Worm (Caenorhabditis elegans) whole organism, L3 larva: ENCODE measurements around the gene R07E5.5.

ENCODE experiments used
- R02D3.7 ChIP-seq: fragments of 150-350 bp; optimal IDR thresholded peaks from 2 replicates; lab custom pipeline; 2014; ENCODE audit warnings: missing biosample characterization, missing genetic modification characterization
- ZK546.5 ChIP-seq: sonication (generic microtip); optimal IDR thresholded peaks from 2 replicates; lab custom pipeline; 2017; ENCODE audit warnings: missing biosample characterization, missing genetic modification characterization
- aly-2 ChIP-seq: fragments of 150-350 bp; optimal IDR thresholded peaks from 2 replicates; lab custom pipeline; 2014; ENCODE audit warnings: missing biosample characterization, missing genetic modification characterization
- ama-1 ChIP-seq: fragments of 150-350 bp; optimal IDR thresholded peaks from 2 replicates; lab custom pipeline; 2018
- ceh-16 ChIP-seq: sonication (generic microtip); optimal IDR thresholded peaks from 2 replicates; lab custom pipeline; 2017; ENCODE audit warnings: missing biosample characterization, missing genetic modification characterization
- ceh-28 ChIP-seq: fragments of 150-350 bp; optimal IDR thresholded peaks from 2 replicates; lab custom pipeline; 2014; ENCODE audit warnings: missing biosample characterization, missing genetic modification reagents, missing genetic modification characterization
- ceh-82 ChIP-seq: fragments of 150-350 bp; optimal IDR thresholded peaks from 2 replicates; lab custom pipeline; 2014; ENCODE audit warnings: missing biosample characterization, missing genetic modification characterization
- daf-12 ChIP-seq: fragments of 150-350 bp; optimal IDR thresholded peaks from 2 replicates; lab custom pipeline; 2014; ENCODE audit warnings: missing biosample characterization, missing genetic modification reagents, missing genetic modification characterization
- egl-5 ChIP-seq: fragments of 150-350 bp; optimal IDR thresholded peaks from 2 replicates; lab custom pipeline; 2017; ENCODE audit warnings: missing biosample characterization, missing genetic modification reagents, missing genetic modification characterization, inconsistent platforms
- elt-1 ChIP-seq: fragments of 150-350 bp; optimal IDR thresholded peaks from 2 replicates; lab custom pipeline; 2014; ENCODE audit warnings: missing biosample characterization, missing genetic modification characterization
- elt-2 ChIP-seq: sonication (generic microtip); optimal IDR thresholded peaks from 2 replicates; lab custom pipeline; 2016; ENCODE audit warnings: missing genetic modification reagents, mild to moderate bottlenecking, missing genetic modification characterization, missing compliant biosample characterization
- eor-1 ChIP-seq, 2 experiments: fragments of 150-350 bp; optimal IDR thresholded peaks; 2 replicates each; lab custom pipeline; 2014 to 2018; ENCODE audit warnings: missing biosample characterization in 2 of 2, missing genetic modification characterization in 2 of 2
- fkh-2 ChIP-seq: fragments of 150-350 bp; optimal IDR thresholded peaks from 2 replicates; lab custom pipeline; 2014; ENCODE audit warnings: missing biosample characterization, missing genetic modification reagents, missing genetic modification characterization
- fos-1 ChIP-seq: fragments of 150-350 bp; optimal IDR thresholded peaks from 2 replicates; lab custom pipeline; 2014; ENCODE audit warnings: missing biosample characterization, missing genetic modification characterization
- hmg-11 ChIP-seq: sonication (generic microtip); optimal IDR thresholded peaks from 2 replicates; lab custom pipeline; 2016; ENCODE audit warnings: missing genetic modification characterization, missing compliant biosample characterization
- lin-15B ChIP-seq: fragments of 150-350 bp; optimal IDR thresholded peaks from 2 replicates; lab custom pipeline; 2014; ENCODE audit warnings: missing biosample characterization, missing genetic modification characterization
- lin-39 ChIP-seq: fragments of 150-350 bp; optimal IDR thresholded peaks from 2 replicates; lab custom pipeline; 2018; ENCODE audit warnings: missing biosample characterization, missing genetic modification reagents, missing genetic modification characterization
- nfya-1 ChIP-seq: sonication (generic microtip); optimal IDR thresholded peaks from 2 replicates; lab custom pipeline; 2017; ENCODE audit warnings: missing genetic modification characterization, mild to moderate bottlenecking, missing compliant biosample characterization, antibody characterized with exemption, moderate library complexity; ENCODE audit not compliant: insufficient read depth
- nhr-11 ChIP-seq: fragments of 150-350 bp; optimal IDR thresholded peaks from 2 replicates; lab custom pipeline; 2014; ENCODE audit warnings: missing biosample characterization, missing genetic modification characterization
- nhr-12 ChIP-seq: fragments of 150-350 bp; optimal IDR thresholded peaks from 2 replicates; lab custom pipeline; 2014; ENCODE audit warnings: missing biosample characterization, missing genetic modification characterization
- nhr-23 ChIP-seq: fragments of 150-350 bp; optimal IDR thresholded peaks from 2 replicates; lab custom pipeline; 2014; ENCODE audit warnings: missing biosample characterization, missing genetic modification reagents, missing genetic modification characterization
- nhr-237 ChIP-seq: fragments of 150-350 bp; optimal IDR thresholded peaks from 2 replicates; lab custom pipeline; 2014; ENCODE audit warnings: missing biosample characterization, missing genetic modification characterization
- nhr-25 ChIP-seq: sonication (generic microtip); optimal IDR thresholded peaks from 2 replicates; lab custom pipeline; 2017; ENCODE audit warnings: missing biosample characterization, missing genetic modification characterization
- nhr-67 ChIP-seq: fragments of 150-350 bp; optimal IDR thresholded peaks from 2 replicates; lab custom pipeline; 2014; ENCODE audit warnings: missing biosample characterization, missing genetic modification characterization
- nhr-76 ChIP-seq: fragments of 150-350 bp; sonication (generic microtip); optimal IDR thresholded peaks from 5 replicates; lab custom pipeline; 2014; ENCODE audit warnings: missing biosample characterization, missing genetic modification characterization
- nhr-77 ChIP-seq: fragments of 150-350 bp; optimal IDR thresholded peaks from 2 replicates; lab custom pipeline; 2014; ENCODE audit warnings: missing biosample characterization, missing genetic modification characterization
- pha-4 ChIP-seq: fragments of 150-350 bp; optimal IDR thresholded peaks from 2 replicates; lab custom pipeline; 2014; ENCODE audit warnings: missing biosample characterization, missing genetic modification reagents, missing genetic modification characterization
- sea-2 ChIP-seq: fragments of 150-350 bp; sonication (generic microtip); optimal IDR thresholded peaks from 4 replicates; lab custom pipeline; 2014; ENCODE audit warnings: missing biosample characterization, missing genetic modification reagents, missing genetic modification characterization
- snpc-4 ChIP-seq: fragments of 150-350 bp; optimal IDR thresholded peaks from 2 replicates; lab custom pipeline; 2014; ENCODE audit warnings: missing biosample characterization, missing genetic modification characterization
- tbx-2 ChIP-seq: sonication (generic microtip); optimal IDR thresholded peaks from 2 replicates; lab custom pipeline; 2016; ENCODE audit warnings: mild to moderate bottlenecking, missing genetic modification characterization, missing compliant biosample characterization
- unc-62 ChIP-seq: fragments of 150-350 bp; sonication (generic microtip); optimal IDR thresholded peaks from 4 replicates; lab custom pipeline; 2014; ENCODE audit warnings: missing biosample characterization, missing genetic modification reagents, missing genetic modification characterization
- ztf-11 ChIP-seq: fragments of 150-350 bp; optimal IDR thresholded peaks from 2 replicates; lab custom pipeline; 2014; ENCODE audit warnings: missing biosample characterization, missing genetic modification characterization
- ztf-4 ChIP-seq: fragments of 150-350 bp; optimal IDR thresholded peaks from 2 replicates; lab custom pipeline; 2014; ENCODE audit warnings: missing biosample characterization, missing genetic modification characterization

The R07E5.5 gene

DNA sequence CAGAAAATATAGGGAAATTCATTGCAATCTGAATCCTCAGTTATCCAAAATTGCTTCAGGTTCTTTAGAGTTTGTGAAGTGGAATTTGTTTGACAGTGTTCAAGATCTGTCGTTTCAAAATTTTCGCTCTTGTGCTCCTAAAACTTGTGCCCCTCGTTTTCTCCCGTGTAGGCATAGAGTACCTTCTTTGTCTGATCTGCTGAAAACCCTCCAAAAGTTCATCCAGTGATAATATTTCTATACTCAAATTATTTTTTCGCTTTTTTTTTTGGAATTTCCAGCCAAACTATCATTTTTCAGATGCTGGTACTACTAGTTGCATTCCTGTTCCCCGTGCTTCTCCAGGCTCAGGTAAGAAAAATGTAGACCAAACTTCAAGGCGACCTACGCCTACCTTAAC is 2.7 kb upstream of the R07E5.5 start, which contains the start of gene R07E5.4:
Gene R07E5.4, plus strand, starts transcription at position 301 of the 400 bp plus-strand sequence.
- TF ChIP-seq nhr-23 (tag; lab: Kevin White, UChicago) (no peak), hmg-11 (no peak), ceh-82 (tag; lab: Kevin White, UChicago) (no peak), ama-1 (lab: Kevin White, UChicago) (no peak), ztf-4 (tag; lab: Kevin White, UChicago) (no peak)

DNA sequence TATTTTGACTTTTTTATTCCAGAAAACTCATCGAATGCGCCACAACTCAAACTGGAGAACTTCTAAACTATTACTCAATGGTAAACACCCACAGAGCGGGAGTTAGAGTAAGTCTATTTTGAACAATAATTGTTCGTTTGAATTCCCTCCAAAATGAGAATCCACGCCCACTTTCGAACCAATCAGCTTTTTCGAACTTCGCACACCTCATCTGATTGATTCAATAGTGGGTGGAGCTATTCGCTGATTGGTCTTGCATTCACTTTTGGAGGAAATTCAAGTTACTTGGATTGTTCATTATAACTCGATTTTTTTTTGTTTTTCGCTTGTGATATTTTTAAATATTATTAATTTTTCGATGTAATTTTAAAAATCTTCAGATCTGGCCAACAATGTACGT is 1.4 kb upstream of the R07E5.5 start:
- TF ChIP-seq nfya-1 (tag; lab: Kevin White, UChicago) (peak; percentile 96), ztf-4 (tag; lab: Kevin White, UChicago) (no peak)

DNA sequence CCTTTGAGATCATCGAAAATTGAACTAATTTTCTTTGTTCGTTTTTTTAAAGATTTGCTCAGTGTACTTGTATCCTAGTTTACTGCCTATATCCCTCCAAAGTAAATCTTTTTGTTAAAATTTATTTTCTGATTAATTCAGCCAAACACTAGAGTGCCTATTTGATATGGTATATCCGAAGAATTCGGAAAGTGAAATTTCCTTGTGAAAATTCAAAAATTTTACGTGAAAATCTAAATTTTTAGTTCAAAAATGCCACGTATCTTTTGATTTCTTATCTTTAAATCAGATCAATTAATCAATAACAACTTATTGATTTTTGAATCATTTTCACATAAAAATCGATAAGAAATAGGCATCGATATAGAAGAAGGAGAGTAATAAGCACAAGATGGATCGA is 1.2 kb downstream of the R07E5.5 start, which contains the start of gene R07E5.6:
Gene R07E5.6, plus strand, starts transcription at position 301 of the 400 bp plus-strand sequence.
- TF ChIP-seq ceh-28 (tag; lab: Kevin White, UChicago), result peak; percentile 41
- TF ChIP-seq elt-1 (tag; lab: Kevin White, UChicago), result no peak
- TF ChIP-seq tbx-2 (tag; lab: Kevin White, UChicago), result no peak
- TF ChIP-seq, all 47 proteins: peak for 1

DNA sequence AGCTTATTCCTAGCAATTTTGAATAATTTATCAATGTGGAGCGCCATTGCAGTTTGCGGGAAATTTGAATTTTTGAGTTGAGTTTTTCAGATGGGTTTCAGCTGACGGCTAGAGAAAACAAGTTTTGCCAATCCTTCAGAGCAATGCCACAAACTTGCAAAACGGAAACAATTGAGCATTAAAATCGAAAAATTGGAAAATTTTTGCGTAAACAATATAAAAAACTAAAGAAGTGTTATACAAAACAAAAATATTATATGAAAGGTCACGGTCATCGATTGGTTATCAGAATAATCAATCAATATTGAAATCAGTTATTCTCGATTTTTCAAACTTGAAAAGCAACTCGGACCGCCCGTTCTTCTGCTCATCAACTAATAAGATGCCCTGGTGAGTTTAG is 3.9 kb downstream of the R07E5.5 start, which contains the start of gene R07E5.15:
Gene R07E5.15, plus strand, starts transcription at position 301 of the 400 bp plus-strand sequence.
- TF ChIP-seq daf-12 (tag; lab: Kevin White, UChicago) (no peak), nhr-23 (tag; lab: Kevin White, UChicago) (no peak), ZK546.5 (tag; lab: Kevin White, UChicago) (no peak), sea-2 (GFP tag; lab: Kevin White, UChicago) (no peak), egl-5 (tag; lab: Kevin White, UChicago) (no peak), pha-4 (tag; lab: Kevin White, UChicago) (no peak), nhr-11 (tag; lab: Kevin White, UChicago) (no peak), unc-62 (GFP tag; lab: Kevin White, UChicago) (no peak), ztf-11 (tag; lab: Kevin White, UChicago) (no peak), ceh-28 (tag; lab: Kevin White, UChicago) (no peak), nfya-1 (tag; lab: Kevin White, UChicago) (no peak), eor-1 (tag; optimal IDR thresholded peaks at IDR 0.05; lab: Kevin White, UChicago) (no peak), ceh-82 (tag; lab: Kevin White, UChicago) (no peak), R02D3.7 (tag; lab: Kevin White, UChicago) (no peak), ceh-16 (tag; lab: Kevin White, UChicago) (no peak)

DNA sequence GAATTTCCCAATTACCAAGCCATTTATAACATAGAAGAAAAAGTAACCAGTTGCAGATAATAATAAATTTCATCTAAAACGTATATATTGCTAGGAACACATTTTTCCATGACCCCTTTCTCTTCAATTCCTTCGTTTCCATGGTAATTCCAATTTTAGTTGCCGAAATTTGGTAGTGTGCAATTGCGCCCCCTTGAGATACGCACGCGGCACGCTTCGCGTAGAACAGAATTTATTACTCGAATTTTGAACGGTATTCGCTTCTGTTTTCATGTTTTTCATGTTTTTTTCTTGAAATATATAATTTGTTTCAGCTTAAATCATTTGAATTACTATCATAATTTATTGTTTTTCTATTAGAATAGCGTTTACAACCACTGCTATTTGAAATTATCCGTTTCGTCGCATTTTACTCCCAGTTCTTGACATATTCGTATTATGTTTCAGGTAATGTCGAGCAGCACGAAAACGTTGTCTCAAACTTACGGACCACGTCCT is 7.2 kb downstream of the R07E5.5 start, which contains the start of the genes R07E5.17 and snfc-5:
Gene R07E5.17, minus strand, starts transcription at position 98 of the 498 bp plus-strand sequence.
Gene snfc-5, plus strand, starts transcription at position 448 of the 498 bp plus-strand sequence.
- TF ChIP-seq nhr-77 (tag; lab: Kevin White, UChicago) (no peak), nhr-12 (tag; lab: Kevin White, UChicago) (no peak), nhr-23 (tag; lab: Kevin White, UChicago) (peak; percentile 31), nhr-237 (no peak), nhr-76 (no peak), snpc-4 (tag; lab: Kevin White, UChicago) (peak; percentile 2), nfya-1 (tag; lab: Kevin White, UChicago) (peak; percentile 60), nhr-67 (no peak), elt-2 (tag; lab: Kevin White, UChicago) (peak; percentile 12), ama-1 (lab: Kevin White, UChicago) (no peak), nhr-25 (tag; lab: Kevin White, UChicago) (peak; percentile 9), unc-62 (GFP tag; lab: Kevin White, UChicago) (no peak), fkh-2 (tag; lab: Kevin White, UChicago) (no peak), lin-15B (tag; lab: Kevin White, UChicago) (peak; percentile 77), fos-1 (tag; lab: Kevin White, UChicago) (no peak), ZK546.5 (tag; lab: Kevin White, UChicago) (no peak), aly-2 (no peak), elt-1 (tag; lab: Kevin White, UChicago) (no peak), lin-39 (peak; percentile 23), tbx-2 (tag; lab: Kevin White, UChicago) (no peak)
